Fruit fly (Drosophila melanogaster): ENCODE results near the gene CG32718.

CG32718 gene

DNA sequence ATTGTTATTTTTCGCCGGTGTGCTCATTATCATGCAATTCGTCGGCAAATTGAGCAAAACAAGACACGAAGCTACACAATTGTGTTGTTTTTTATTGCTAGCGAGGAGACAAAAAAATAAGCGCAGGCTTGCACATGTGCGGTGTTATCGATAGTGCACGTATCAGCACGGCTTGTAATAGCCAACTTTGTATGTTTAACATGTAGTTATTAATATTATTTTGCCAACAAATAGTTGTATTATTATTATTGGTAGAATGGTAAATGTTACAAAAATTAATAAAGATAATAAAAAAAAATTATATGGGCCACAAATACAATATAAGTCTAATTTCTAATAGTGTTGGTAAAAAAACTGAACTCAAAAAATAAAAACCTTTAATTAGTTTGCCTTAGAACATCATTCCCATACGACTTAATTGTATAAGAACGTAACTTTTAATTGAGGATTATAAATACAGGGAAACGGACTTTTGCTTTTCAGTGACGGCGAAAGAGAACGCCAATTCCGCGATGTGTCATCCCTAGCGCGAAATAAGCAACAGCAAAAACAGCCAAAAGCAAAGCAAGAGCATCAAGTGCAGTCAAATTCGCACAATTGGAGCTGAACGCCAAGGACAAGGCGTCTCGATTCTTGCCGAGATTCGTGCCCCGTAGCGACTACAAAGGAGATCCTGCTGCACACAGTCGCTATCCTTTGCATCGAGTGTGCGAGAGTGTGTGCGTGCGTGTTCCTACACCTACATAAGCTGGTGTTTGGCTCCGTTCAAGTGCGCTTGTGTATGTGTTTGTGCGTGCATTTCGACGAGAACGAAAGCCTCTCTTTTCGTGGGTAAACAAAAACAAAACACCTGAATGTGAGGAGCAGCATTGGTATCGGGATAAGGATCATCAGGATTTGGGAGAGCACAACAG is 49.5 kb upstream of the CG32718 start, which contains the start of the genes NELF-B and CG12155 (continued):
- TF ChIP-seq cwo (GFP tag; optimal IDR thresholded peaks at IDR 0.05) (no peak), Rx (GFP tag; IDR thresholded peaks at IDR 0.05) (no peak), zfh1 (GFP tag; IDR thresholded peaks at IDR 0.05) (no peak), z (GFP tag; IDR thresholded peaks at IDR 0.05) (no peak), NC2α (GFP tag; optimal IDR thresholded peaks at IDR 0.05) (no peak), CG6791 (GFP tag; IDR thresholded peaks at IDR 0.05; ENCODE audit: partially characterized antibody) (peak; percentile 66), phol (tag; optimal IDR thresholded peaks at IDR 0.05) (peak; percentile 65), seq (GFP tag; IDR thresholded peaks at IDR 0.05) (no peak), CG17829 (tag; optimal IDR thresholded peaks at IDR 0.05) (peak; percentile 52), CG4328 (GFP tag; optimal IDR thresholded peaks at IDR 0.05) (peak; percentile 17), D19B (GFP tag; optimal IDR thresholded peaks at IDR 0.05) (no peak), CG11456 (GFP tag; IDR thresholded peaks at IDR 0.05) (peak; percentile 43; the same call in 1 of the 3 replicates), zen (tag; optimal IDR thresholded peaks at IDR 0.05) (peak; percentile 27), slbo (GFP tag; IDR thresholded peaks at IDR 0.05) (peak; percentile 57), Rfx (GFP tag; IDR thresholded peaks at IDR 0.05) (peak; percentile 39; the same call in 1 of the 2 replicates), CG2129 (GFP tag; IDR thresholded peaks at IDR 0.05; ENCODE audit: partially characterized antibody) (peak; percentile 22; the same call in 1 of the 2 replicates), fd3F (GFP tag; optimal IDR thresholded peaks at IDR 0.05) (peak; percentile 23), Asciz (GFP tag; optimal IDR thresholded peaks at IDR 0.05) (no peak), CrebB (tag; optimal IDR thresholded peaks at IDR 0.05) (no peak), CG30020 (tag; optimal IDR thresholded peaks at IDR 0.05) (peak; percentile 58), Dll (GFP tag; IDR thresholded peaks at IDR 0.05; ENCODE audit: partially characterized antibody) (peak; percentile 70; the same call in 3 of the 4 replicates), Pdp1 (GFP tag; optimal IDR thresholded peaks at IDR 0.05) (peak; percentile 24 to 27), h (optimal IDR thresholded peaks at IDR 0.05) (no peak), prd (optimal IDR thresholded peaks at IDR 0.05) (no peak), prd (GFP tag; IDR thresholded peaks at IDR 0.05) (peak; percentile 54; the same call in 2 of the 3 replicates), CG9797 (GFP tag; optimal IDR thresholded peaks at IDR 0.05) (peak; percentile 10), Hr51 (GFP tag; optimal IDR thresholded peaks at IDR 0.05) (no peak), CG12071 (GFP tag; optimal IDR thresholded peaks at IDR 0.05) (no peak), crp (GFP tag; optimal IDR thresholded peaks at IDR 0.05) (no peak), YL-1 (GFP tag; optimal IDR thresholded peaks at IDR 0.05) (peak; percentile 7), peb (GFP tag; IDR thresholded peaks at IDR 0.05) (no peak), CG1024 (GFP tag; IDR thresholded peaks at IDR 0.05) (no peak), Jarid2 (GFP tag; optimal IDR thresholded peaks at IDR 0.05) (no peak), hkb (optimal IDR thresholded peaks at IDR 0.05) (no peak), hkb (GFP tag; IDR thresholded peaks at IDR 0.05) (no peak), gro (GFP tag; optimal IDR thresholded peaks at IDR 0.05) (no peak), CG14965 (GFP tag; optimal IDR thresholded peaks at IDR 0.05; ENCODE audit: borderline replicate concordance) (no peak), jigr1 (GFP tag; IDR thresholded peaks at IDR 0.05) (no peak), dm (GFP tag; optimal IDR thresholded peaks at IDR 0.05) (no peak), CG10267 (tag; optimal IDR thresholded peaks at IDR 0.05) (peak; percentile 59), CG7357 (GFP tag; IDR thresholded peaks at IDR 0.05) (no peak), CG5953 (GFP tag; IDR thresholded peaks at IDR 0.05) (no peak), ase (GFP tag; IDR thresholded peaks at IDR 0.05) (0 out of 3 replicates have a peak, but pooled peaks have one; percentile 35), CG10209 (GFP tag; optimal IDR thresholded peaks at IDR 0.05) (no peak), CG10431 (GFP tag; optimal IDR thresholded peaks at IDR 0.05) (no peak), MTF-1 (GFP tag; optimal IDR thresholded peaks at IDR 0.05; ENCODE audit: borderline replicate concordance) (no peak), D19A (tag; optimal IDR thresholded peaks at IDR 0.05) (no peak), Deaf1 (tag; optimal IDR thresholded peaks at IDR 0.05) (no peak), br (optimal IDR thresholded peaks at IDR 0.05) (no peak)

All from whole organism, embryonic.